Fruit fly (Drosophila melanogaster): ENCODE results near the gene Acp33A.
A peak's percentile ranks its signal among the peaks of the same experiment; 100 is the strongest.

Acp33A gene

dm6 chr2L:11581617-11582254 is 9.7 kb downstream of the Acp33A start, which contains the start of gene kek2 (continued):
- TF ChIP-seq Dll (GFP tag; IDR thresholded peaks at IDR 0.05; ENCODE audit: partially characterized antibody) (0 out of 4 replicates have a peak, but pooled peaks have one; percentile 12), CG12769 (tag; optimal IDR thresholded peaks at IDR 0.05) (no peak), vnd (GFP tag; IDR thresholded peaks at IDR 0.05; ENCODE audit: partially characterized antibody) (no peak), gem (tag; optimal IDR thresholded peaks at IDR 0.05) (no peak), zfh1 (GFP tag; IDR thresholded peaks at IDR 0.05) (0 out of 3 replicates have a peak, but pooled peaks have one; percentile 11), seq (GFP tag; IDR thresholded peaks at IDR 0.05) (0 out of 2 replicates have a peak, but pooled peaks have one; percentile 8), Usf (GFP tag; optimal IDR thresholded peaks at IDR 0.05) (no peak), Hr3 (GFP tag; optimal IDR thresholded peaks at IDR 0.05) (no peak), CG16815 (GFP tag; optimal IDR thresholded peaks at IDR 0.05) (no peak), CG9932 (GFP tag; IDR thresholded peaks at IDR 0.05) (0 out of 2 replicates have a peak, but pooled peaks have one; percentile 10), CG12659 (GFP tag; optimal IDR thresholded peaks at IDR 0.05) (no peak), Bgb (GFP tag; IDR thresholded peaks at IDR 0.05; ENCODE audit: partially characterized antibody) (0 out of 2 replicates have a peak, but pooled peaks have one; percentile 8), sens (GFP tag) (peak; percentile 38), HLH4C (GFP tag; IDR thresholded peaks at IDR 0.05; ENCODE audit: partially characterized antibody) (0 out of 3 replicates have a peak, but pooled peaks have one; percentile 38), CG34224 (GFP tag; IDR thresholded peaks at IDR 0.05; ENCODE audit: partially characterized antibody) (0 out of 3 replicates have a peak, but pooled peaks have one; percentile 13), CG9817 (tag; optimal IDR thresholded peaks at IDR 0.05) (no peak), Jarid2 (GFP tag; optimal IDR thresholded peaks at IDR 0.05) (peak; percentile 93), Deaf1 (tag; optimal IDR thresholded peaks at IDR 0.05) (peak; percentile 97), chm (GFP tag; IDR thresholded peaks at IDR 0.05) (peak; percentile 58; the same call in 1 of the 2 replicates), Rfx (GFP tag; IDR thresholded peaks at IDR 0.05) (0 out of 2 replicates have a peak, but pooled peaks have one; percentile 30), Lpt (GFP tag; optimal IDR thresholded peaks at IDR 0.05) (no peak), Opbp (GFP tag; IDR thresholded peaks at IDR 0.05; ENCODE audit: partially characterized antibody) (no peak), run (tag; optimal IDR thresholded peaks at IDR 0.05) (no peak), CHES-1-like (GFP tag; optimal IDR thresholded peaks at IDR 0.05) (no peak), Ptx1 (GFP tag; IDR thresholded peaks at IDR 0.05) (no peak), nom (GFP tag; optimal IDR thresholded peaks at IDR 0.05) (no peak), Ets65A (GFP tag) (peak; percentile 87), unpg (GFP tag; optimal IDR thresholded peaks at IDR 0.05) (no peak), pnt (GFP tag; optimal IDR thresholded peaks at IDR 0.05) (no peak), Oaz (GFP tag; IDR thresholded peaks at IDR 0.05) (0 out of 2 replicates have a peak, but pooled peaks have one; percentile 23), Abd-B (GFP tag; optimal IDR thresholded peaks at IDR 0.05) (no peak), gcm (GFP tag; optimal IDR thresholded peaks at IDR 0.05) (no peak), CG7357 (GFP tag; IDR thresholded peaks at IDR 0.05) (no peak), scrt (GFP tag; optimal IDR thresholded peaks at IDR 0.05) (no peak), CG2120 (GFP tag; optimal IDR thresholded peaks at IDR 0.05) (no peak), CG8290 (GFP tag; optimal IDR thresholded peaks at IDR 0.05) (no peak), CG8290 (tag; optimal IDR thresholded peaks at IDR 0.05) (peak in 1 of 2 experiments; percentile 5), Chrac-16 (GFP tag; optimal IDR thresholded peaks at IDR 0.05) (no peak), CG30403 (GFP tag; optimal IDR thresholded peaks at IDR 0.05) (no peak), pita (GFP tag; optimal IDR thresholded peaks at IDR 0.05) (no peak), Nf-YB (GFP tag; optimal IDR thresholded peaks at IDR 0.05) (no peak), esg (GFP tag; conservative IDR thresholded peaks at IDR 0.05) (no peak), Med (GFP tag) (peak; percentile 74), ci (GFP tag; IDR thresholded peaks at IDR 0.05) (0 out of 3 replicates have a peak, but pooled peaks have one; percentile 31), CG10267 (tag; optimal IDR thresholded peaks at IDR 0.05) (no peak), tup (GFP tag; optimal IDR thresholded peaks at IDR 0.05) (no peak), CG32532 (GFP tag; IDR thresholded peaks at IDR 0.05) (peak; percentile 14; the same call in 1 of the 2 replicates), pros (GFP tag; optimal IDR thresholded peaks at IDR 0.05) (no peak), ato (GFP tag; IDR thresholded peaks at IDR 0.05; ENCODE audit: partially characterized antibody) (0 out of 2 replicates have a peak, but pooled peaks have one; percentile 33)
